Worm (Caenorhabditis elegans): ENCODE results near the gene pkg-2.

DNA sequence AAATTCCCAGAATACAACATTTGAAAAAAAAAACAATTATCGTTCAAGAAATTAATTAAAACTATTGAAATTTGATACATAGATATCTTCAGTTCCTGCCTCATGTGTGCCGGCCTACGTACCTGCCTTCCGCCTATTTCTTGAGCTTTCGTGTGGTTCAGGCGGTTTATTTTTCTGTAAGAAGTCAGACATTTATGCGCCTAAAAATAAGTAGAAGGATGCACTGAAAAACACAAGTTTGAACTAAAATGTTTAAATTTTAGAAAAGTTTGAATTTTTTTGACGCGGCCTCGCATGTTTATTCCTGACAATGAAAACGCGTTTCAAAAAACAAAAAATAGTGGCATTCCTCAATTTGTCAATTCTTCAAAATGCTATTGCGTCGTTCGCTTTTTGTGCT, 46.9 kb upstream of the pkg-2 start, which contains the start of gene C28C12.11:
- TF ChIP-seq egl-5 (tag; optimal IDR thresholded peaks at IDR 0.05) (no peak), fos-1 (tag; optimal IDR thresholded peaks at IDR 0.05) (no peak)
